Worm (Caenorhabditis elegans) whole organism, late embryonic: Measurements from ENCODE around the gene zipt-9.

Source experiments
- ceh-6 ChIP-seq: fragments of 200-800 bp; sonication (Bioruptor generic); optimal IDR thresholded peaks from 2 replicates; lab custom pipeline; 2018; ENCODE audit warnings: mild to moderate bottlenecking, missing genetic modification characterization, missing compliant biosample characterization
- nhr-11 ChIP-seq: fragments of 150-350 bp; optimal IDR thresholded peaks from 2 replicates; lab custom pipeline; 2014; ENCODE audit warnings: missing biosample characterization, missing genetic modification characterization
- tbx-2 ChIP-seq: sonication (generic microtip); optimal IDR thresholded peaks from 2 replicates; lab custom pipeline; 2016; ENCODE audit warnings: missing genetic modification characterization, missing compliant biosample characterization
- unc-55 ChIP-seq: sonication (generic microtip); optimal IDR thresholded peaks from 2 replicates; lab custom pipeline; 2017; ENCODE audit warnings: missing biosample characterization, missing genetic modification reagents, missing genetic modification characterization

ce11 chrV:13736147-13736546, 21.1 kb upstream of the zipt-9 start, which contains the start of gene F35E12.6:
- TF ChIP-seq nhr-11 (tag; lab: Kevin White, UChicago) (no peak), unc-55 (GFP tag; lab: Kevin White, UChicago) (no peak), tbx-2 (tag; lab: Kevin White, UChicago) (no peak), ceh-6 (GFP tag; lab: Kevin White, UChicago) (no peak)
